Worm (Caenorhabditis elegans): ENCODE results near the gene tag-267.
"Not testable (repeated sequence)": the region's sequence is repeated elsewhere in the genome, so short reads cannot be mapped to it uniquely, and the experiment has no call there.

tag-267 gene

ce11 chrIII:665173-665757 is 24.7 kb downstream of the tag-267 start, which contains the start of gene C09F5.3:
TSS of gene C09F5.3 (minus strand) at chrIII:665266.
- no peak for TF ChIP-seq ceh-83 (GFP tag; optimal IDR thresholded peaks at IDR 0.05)
- TF ChIP-seq elt-3 (tag; optimal IDR thresholded peaks at IDR 0.05), result no peak
- TF ChIP-seq zip-8 (tag; optimal IDR thresholded peaks at IDR 0.05), result no peak
- TF ChIP-seq hlh-1 (tag; optimal IDR thresholded peaks at IDR 0.05), result no peak
- no peak for TF ChIP-seq drap-1 (GFP tag; optimal IDR thresholded peaks at IDR 0.05)
- no peak for TF ChIP-seq mep-1 (tag; optimal IDR thresholded peaks at IDR 0.05)

- TF ChIP-seq drap-1 (GFP tag; optimal IDR thresholded peaks at IDR 0.05), result no peak
- peak; percentile 93 for TF ChIP-seq ces-1 (GFP tag; optimal IDR thresholded peaks at IDR 0.05)
- no peak for TF ChIP-seq ceh-39 (tag; optimal IDR thresholded peaks at IDR 0.05)
- TF ChIP-seq unc-120 (tag; optimal IDR thresholded peaks at IDR 0.05; ENCODE audit: poor library complexity, severe bottlenecking), result peak; percentile 37
Measured at ce11 chrIII:668303-668893, 27.8 kb downstream of the tag-267 start, which contains the start of gene W02B3.3. TSS of gene W02B3.3 (minus strand) at chrIII:668433.

ce11 chrIII:670994-671393 is 30.4 kb downstream of the tag-267 start:
- TF ChIP-seq unc-120 (tag; optimal IDR thresholded peaks at IDR 0.05; ENCODE audit: poor library complexity, severe bottlenecking) (peak; percentile 35), drap-1 (GFP tag; optimal IDR thresholded peaks at IDR 0.05) (no peak), lsy-2 (tag; optimal IDR thresholded peaks at IDR 0.05) (no peak), mep-1 (tag; optimal IDR thresholded peaks at IDR 0.05) (peak; percentile 41), ztf-11 (tag; optimal IDR thresholded peaks at IDR 0.05) (no peak), ces-1 (GFP tag; optimal IDR thresholded peaks at IDR 0.05) (peak; percentile 97), elt-3 (tag; optimal IDR thresholded peaks at IDR 0.05) (no peak)

- no peak for TF ChIP-seq hlh-1 (tag; optimal IDR thresholded peaks at IDR 0.05)
- peak; percentile 96 for TF ChIP-seq ces-1 (GFP tag; optimal IDR thresholded peaks at IDR 0.05)
Measured at ce11 chrIII:675413-675812, 34.8 kb downstream of the tag-267 start.

ce11 chrIII:675822-676221 is 35.2 kb downstream of the tag-267 start, which contains the start of gene grk-2:
TSS of gene grk-2 (plus strand) at chrIII:676122.
- no peak for TF ChIP-seq hlh-1 (tag; optimal IDR thresholded peaks at IDR 0.05)
- no peak for TF ChIP-seq ztf-11 (tag; optimal IDR thresholded peaks at IDR 0.05)
- no peak for TF ChIP-seq ceh-43 (GFP tag; optimal IDR thresholded peaks at IDR 0.05)

ce11 chrIII:683318-683717 is 42.7 kb downstream of the tag-267 start, which contains the start of gene W02B3.4:
TSS of gene W02B3.4 (minus strand) at chrIII:683418.
- TF ChIP-seq unc-120 (tag; optimal IDR thresholded peaks at IDR 0.05; ENCODE audit: poor library complexity, severe bottlenecking) (no peak), lin-13 (tag; optimal IDR thresholded peaks at IDR 0.05) (no peak), ces-1 (GFP tag; optimal IDR thresholded peaks at IDR 0.05) (no peak), unc-39 (tag; optimal IDR thresholded peaks at IDR 0.05) (no peak), elt-3 (tag; optimal IDR thresholded peaks at IDR 0.05) (no peak), mep-1 (tag; optimal IDR thresholded peaks at IDR 0.05) (no peak), nhr-12 (tag; optimal IDR thresholded peaks at IDR 0.05) (no peak), sptf-1 (tag; optimal IDR thresholded peaks at IDR 0.05) (no peak), nhr-76 (tag; optimal IDR thresholded peaks at IDR 0.05) (no peak)

- TF ChIP-seq bed-3 (GFP tag; optimal IDR thresholded peaks at IDR 0.05) (no peak), elt-1 (tag; optimal IDR thresholded peaks at IDR 0.05; ENCODE audit: borderline replicate concordance, insufficient read depth) (no peak), hlh-1 (tag; optimal IDR thresholded peaks at IDR 0.05) (no peak), drap-1 (GFP tag; optimal IDR thresholded peaks at IDR 0.05) (no peak), lin-32 (GFP tag; optimal IDR thresholded peaks at IDR 0.05) (no peak), lin-13 (tag; optimal IDR thresholded peaks at IDR 0.05) (no peak), ceh-39 (tag; optimal IDR thresholded peaks at IDR 0.05) (no peak), tbx-8 (GFP tag; optimal IDR thresholded peaks at IDR 0.05) (no peak), ces-1 (GFP tag; optimal IDR thresholded peaks at IDR 0.05) (no peak), nhr-12 (tag; optimal IDR thresholded peaks at IDR 0.05) (no peak)
Measured at ce11 chrIII:688083-688482, 47.5 kb downstream of the tag-267 start.

ce11 chrIII:688869-689268 is 48.3 kb downstream of the tag-267 start, which contains the start of gene elf-1:
TSS of gene elf-1 (plus strand) at chrIII:689169.
- TF ChIP-seq snpc-4 (tag; optimal IDR thresholded peaks at IDR 0.05); mls-2 (tag; optimal IDR thresholded peaks at IDR 0.05); ceh-43 (GFP tag; optimal IDR thresholded peaks at IDR 0.05): not testable (repeated sequence)

All from whole organism, mixed stage, embryonic.